Fruit fly (Drosophila melanogaster) whole organism, wandering third instar larva: ENCODE results near the gene CG7011.

Experiments
- Abd-B ChIP-seq: fragments of >200 bp; optimal IDR thresholded peaks from 2 replicates; lab custom pipeline; 2017; ENCODE audit warnings: missing biosample characterization, missing genetic modification characterization
- CG32264 ChIP-seq: fragments of 200-800 bp; sonication (Bioruptor generic); optimal IDR thresholded peaks from 2 replicates; lab custom pipeline; 2016; ENCODE audit warnings: missing biosample characterization, missing genetic modification characterization
- CG9705 ChIP-seq: fragments of 200-800 bp; sonication (Bioruptor generic); optimal IDR thresholded peaks from 2 replicates; lab custom pipeline; 2018; ENCODE audit warnings: missing biosample characterization, mild to moderate bottlenecking, missing genetic modification characterization
- CrebA ChIP-seq: fragments of 200-800 bp; sonication (Bioruptor generic); optimal IDR thresholded peaks from 2 replicates; lab custom pipeline; 2016; ENCODE audit warnings: missing biosample characterization, mild to moderate bottlenecking, missing genetic modification characterization, borderline replicate concordance
- Dfd ChIP-seq: fragments of >200 bp; optimal IDR thresholded peaks from 2 replicates; lab custom pipeline; 2017; ENCODE audit warnings: missing biosample characterization, missing genetic modification characterization
- Dif ChIP-seq: fragments of 200-275, 200-300 bp; sonication (Bioruptor generic); optimal IDR thresholded peaks from 2 replicates; lab custom pipeline; 2018; ENCODE audit warnings: missing biosample characterization, missing genetic modification characterization; ENCODE audit not compliant: partially characterized antibody
- GATAd ChIP-seq: sonication (Bioruptor generic); optimal IDR thresholded peaks from 2 replicates; lab custom pipeline; 2016; ENCODE audit warnings: missing biosample characterization, missing genetic modification characterization
- HLH106 ChIP-seq: fragments of 200-800 bp; optimal IDR thresholded peaks from 3 replicates; lab custom pipeline; 2019; ENCODE audit warnings: missing biosample characterization, mild to moderate bottlenecking, missing genetic modification characterization, moderate library complexity
- Hnf4 ChIP-seq: fragments of 200-800 bp; sonication (Bioruptor generic); optimal IDR thresholded peaks from 2 replicates; lab custom pipeline; 2016; ENCODE audit warnings: missing biosample characterization, mild to moderate bottlenecking, missing genetic modification characterization
- Hr78 ChIP-seq: fragments of >200 bp; optimal IDR thresholded peaks from 2 replicates; lab custom pipeline; 2017; ENCODE audit warnings: missing biosample characterization, missing genetic modification characterization
- Hr83 ChIP-seq: fragments of 200-300 bp; sonication (Bioruptor generic); optimal IDR thresholded peaks from 2 replicates; lab custom pipeline; 2016; ENCODE audit warnings: missing biosample characterization, mild to moderate bottlenecking, missing genetic modification characterization, moderate library complexity; ENCODE audit not compliant: poor library complexity, severe bottlenecking
- Jra ChIP-seq: sonication (Bioruptor generic); optimal IDR thresholded peaks from 2 replicates; lab custom pipeline; 2016; ENCODE audit warnings: missing biosample characterization, missing genetic modification characterization
- Mio ChIP-seq: sonication (Bioruptor generic); optimal IDR thresholded peaks from 2 replicates; lab custom pipeline; 2016; ENCODE audit warnings: missing biosample characterization, missing genetic modification characterization
- N ChIP-seq: fragments of >200 bp; optimal IDR thresholded peaks from 2 replicates; lab custom pipeline; 2018; ENCODE audit warnings: missing biosample characterization, missing external identifiers, missing genetic modification characterization
- Rel ChIP-seq, 2 experiments: fragments of 200-800 bp; sonication (Bioruptor generic) in 1 of 2; optimal IDR thresholded peaks; 2 replicates in 1 of 2; 3 replicates in 1 of 2; lab custom pipeline; 2016 to 2019; ENCODE audit warnings: mild to moderate bottlenecking in 2 of 2, missing biosample characterization in 2 of 2, missing genetic modification characterization in 2 of 2, moderate library complexity in 1 of 2
- Sp1 ChIP-seq: fragments of 200-800 bp; sonication (Bioruptor generic); optimal IDR thresholded peaks from 3 replicates; lab custom pipeline; 2019; ENCODE audit warnings: missing biosample characterization, mild to moderate bottlenecking, missing genetic modification characterization, moderate library complexity
- Vsx2 ChIP-seq: fragments of 200-300, 225-300 bp; sonication (Bioruptor generic); optimal IDR thresholded peaks from 2 replicates; lab custom pipeline; 2018; ENCODE audit warnings: missing biosample characterization, missing genetic modification characterization; ENCODE audit not compliant: partially characterized antibody
- brk ChIP-seq: fragments of 200-800 bp; sonication (Bioruptor generic); optimal IDR thresholded peaks from 2 replicates; lab custom pipeline; 2016; ENCODE audit warnings: missing biosample characterization, mild to moderate bottlenecking, missing genetic modification characterization
- dl ChIP-seq, 2 experiments: fragments of 175-275, 200-275 bp in 1 of 2; fragments of 200-275 bp in 1 of 2; sonication (Bioruptor generic); optimal IDR thresholded peaks; lab custom pipeline; 2018; ENCODE audit warnings: mild to moderate bottlenecking in 2 of 2, missing biosample characterization in 2 of 2, missing genetic modification characterization in 2 of 2, moderate library complexity in 2 of 2; ENCODE audit not compliant: partially characterized antibody in 2 of 2, insufficient read depth in 1 of 2
- dmrt93B ChIP-seq: fragments of 200-800 bp; sonication (Bioruptor generic); optimal IDR thresholded peaks from 2 replicates; lab custom pipeline; 2018; ENCODE audit warnings: missing biosample characterization, mild to moderate bottlenecking, missing genetic modification characterization
- dsf ChIP-seq: sonication (Bioruptor generic); optimal IDR thresholded peaks from 2 replicates; lab custom pipeline; 2016; ENCODE audit warnings: missing biosample characterization, missing genetic modification characterization, borderline replicate concordance
- ey ChIP-seq: fragments of 200-800 bp; sonication (Bioruptor generic); optimal IDR thresholded peaks from 2 replicates; lab custom pipeline; 2016; ENCODE audit warnings: missing biosample characterization, missing genetic modification characterization
- foxo ChIP-seq, 2 experiments: fragments of 200-800 bp; sonication (Bioruptor generic); optimal IDR thresholded peaks; 2 replicates in 1 of 2; 3 replicates in 1 of 2; lab custom pipeline; 2016 to 2017; ENCODE audit warnings: missing biosample characterization in 2 of 2, missing genetic modification characterization in 2 of 2
- fru ChIP-seq: fragments of 200-800 bp; sonication (Bioruptor generic); optimal IDR thresholded peaks from 3 replicates; lab custom pipeline; 2016; ENCODE audit warnings: missing biosample characterization, mild to moderate bottlenecking, missing genetic modification characterization
- h ChIP-seq: fragments of 200-800 bp; sonication (Bioruptor generic); optimal IDR thresholded peaks from 3 replicates; lab custom pipeline; 2016; ENCODE audit warnings: missing biosample characterization, mild to moderate bottlenecking, missing genetic modification characterization
- jim ChIP-seq: fragments of 175-275, 200-325 bp; sonication (Bioruptor generic); optimal IDR thresholded peaks from 2 replicates; lab custom pipeline; 2016; ENCODE audit warnings: missing biosample characterization, mild to moderate bottlenecking, missing genetic modification characterization
- pan ChIP-seq: fragments of >200 bp; optimal IDR thresholded peaks from 2 replicates; lab custom pipeline; 2017
- psq ChIP-seq: fragments of 200-800 bp; sonication (Bioruptor generic); optimal IDR thresholded peaks from 3 replicates; lab custom pipeline; 2017; ENCODE audit warnings: missing biosample characterization, mild to moderate bottlenecking, missing genetic modification characterization, moderate library complexity
- rgr ChIP-seq: fragments of 200-800 bp; sonication (Bioruptor generic); optimal IDR thresholded peaks from 3 replicates; lab custom pipeline; 2016; ENCODE audit warnings: missing biosample characterization, mild to moderate bottlenecking, missing genetic modification characterization
- sage ChIP-seq: fragments of 200-800 bp; sonication (Bioruptor generic); optimal IDR thresholded peaks from 2 replicates; lab custom pipeline; 2016; ENCODE audit warnings: missing biosample characterization, mild to moderate bottlenecking, missing genetic modification characterization
- sv ChIP-seq: fragments of 200-800 bp; sonication (Bioruptor generic); optimal IDR thresholded peaks from 3 replicates; lab custom pipeline; 2016; ENCODE audit warnings: missing biosample characterization, missing genetic modification characterization
- tai ChIP-seq: sonication (Bioruptor generic); optimal IDR thresholded peaks from 2 replicates; lab custom pipeline; 2016; ENCODE audit warnings: missing biosample characterization, missing genetic modification characterization
- usp ChIP-seq: fragments of >200 bp; optimal IDR thresholded peaks from 2 replicates; lab custom pipeline; 2017; ENCODE audit warnings: missing biosample characterization, missing genetic modification characterization
- woc ChIP-seq: sonication (Bioruptor generic); optimal IDR thresholded peaks from 2 replicates; lab custom pipeline; 2016; ENCODE audit warnings: missing biosample characterization, mild to moderate bottlenecking, missing genetic modification characterization

The CG7011 gene

dm6 chr3L:15146643-15147187 is 16.7 kb downstream of the CG7011 start, which contains the start of gene FucTA:
Gene FucTA, plus strand, starts transcription at chr3L:15147137.
- TF ChIP-seq HLH106 (tag; lab: Kevin White, UChicago) = no peak
- TF ChIP-seq Dfd = no peak
- no peak for TF ChIP-seq brk (GFP tag; lab: Kevin White, UChicago)
- no peak for TF ChIP-seq Rel (GFP tag; optimal IDR thresholded peaks at IDR 0.05; lab: Kevin White, UChicago)
- no peak for TF ChIP-seq Rel (tag; optimal IDR thresholded peaks at IDR 0.05; lab: Kevin White, UChicago)
- TF ChIP-seq fru (GFP tag; lab: Kevin White, UChicago) = no peak
- TF ChIP-seq Abd-B = no peak
- no peak for TF ChIP-seq Mio (GFP tag; lab: Kevin White, UChicago)
- TF ChIP-seq N (GFP tag; lab: Kevin White, UChicago) = no peak
- TF ChIP-seq CG9705 (GFP tag; lab: Kevin White, UChicago) = no peak
- no peak for TF ChIP-seq Dif
- no peak for TF ChIP-seq pan (lab: Kevin White, UChicago)
- TF ChIP-seq woc = no peak
- TF ChIP-seq Sp1 (GFP tag; lab: Kevin White, UChicago) = no peak
- TF ChIP-seq CG32264 = no peak
- TF ChIP-seq tai = no peak
- no peak for TF ChIP-seq Jra (GFP tag; lab: Kevin White, UChicago)
- TF ChIP-seq rgr (GFP tag; lab: Kevin White, UChicago) = no peak
- no peak for TF ChIP-seq ey (GFP tag; lab: Kevin White, UChicago)
- TF ChIP-seq sv (GFP tag; lab: Kevin White, UChicago) = no peak
- no peak for TF ChIP-seq dsf (GFP tag; lab: Kevin White, UChicago)

- TF ChIP-seq fru (GFP tag; lab: Kevin White, UChicago) = no peak
- TF ChIP-seq Rel (GFP tag; optimal IDR thresholded peaks at IDR 0.05; lab: Kevin White, UChicago) = no peak
- TF ChIP-seq Rel (tag; optimal IDR thresholded peaks at IDR 0.05; lab: Kevin White, UChicago) = peak; percentile 78
- TF ChIP-seq sage (GFP tag; lab: Kevin White, UChicago) = no peak
- TF ChIP-seq CG32264 = no peak
- TF ChIP-seq dmrt93B = no peak
- no peak for TF ChIP-seq CG9705 (GFP tag; lab: Kevin White, UChicago)
- TF ChIP-seq woc = peak; percentile 22
- peak; percentile 57 for TF ChIP-seq brk (GFP tag; lab: Kevin White, UChicago)
- TF ChIP-seq Jra (GFP tag; lab: Kevin White, UChicago) = peak; percentile 5
- TF ChIP-seq HLH106 (tag; lab: Kevin White, UChicago) = no peak
- TF ChIP-seq jim (GFP tag; lab: Kevin White, UChicago) = no peak
- no peak for TF ChIP-seq GATAd (GFP tag; lab: Kevin White, UChicago)
- no peak for TF ChIP-seq Hr83 (GFP tag; lab: Kevin White, UChicago)
- TF ChIP-seq N (GFP tag; lab: Kevin White, UChicago) = no peak
- peak; percentile 32 for TF ChIP-seq Hnf4 (GFP tag; lab: Kevin White, UChicago)
- TF ChIP-seq h (GFP tag; lab: Kevin White, UChicago) = peak; percentile 32
- TF ChIP-seq usp = no peak
- peak; percentile 6 for TF ChIP-seq Sp1 (GFP tag; lab: Kevin White, UChicago)
- peak in 1 of 2 experiments; percentile 15 for TF ChIP-seq foxo (GFP tag; optimal IDR thresholded peaks at IDR 0.05; lab: Kevin White, UChicago)
- no peak for TF ChIP-seq Vsx2
- TF ChIP-seq psq (GFP tag; lab: Kevin White, UChicago) = no peak
- no peak for TF ChIP-seq CrebA
- no peak for TF ChIP-seq dl (GFP tag; optimal IDR thresholded peaks at IDR 0.05; lab: Kevin White, UChicago; ENCODE audit: insufficient read depth in 1 of 2, partially characterized antibody in 2 of 2)
- no peak for TF ChIP-seq Dfd
- TF ChIP-seq Hr78 (GFP tag; lab: Kevin White, UChicago) = no peak
- TF ChIP-seq pan (lab: Kevin White, UChicago) = no peak
These were observed 19.5 kb downstream of the CG7011 start, which contains the start of the genes CG32147 and Pex3 for dm6 chr3L:15143638-15144600. Gene CG32147, minus strand, starts transcription at chr3L:15144059. Gene Pex3, plus strand, starts transcription at chr3L:15144355.
